In the genomic region with DNA sequence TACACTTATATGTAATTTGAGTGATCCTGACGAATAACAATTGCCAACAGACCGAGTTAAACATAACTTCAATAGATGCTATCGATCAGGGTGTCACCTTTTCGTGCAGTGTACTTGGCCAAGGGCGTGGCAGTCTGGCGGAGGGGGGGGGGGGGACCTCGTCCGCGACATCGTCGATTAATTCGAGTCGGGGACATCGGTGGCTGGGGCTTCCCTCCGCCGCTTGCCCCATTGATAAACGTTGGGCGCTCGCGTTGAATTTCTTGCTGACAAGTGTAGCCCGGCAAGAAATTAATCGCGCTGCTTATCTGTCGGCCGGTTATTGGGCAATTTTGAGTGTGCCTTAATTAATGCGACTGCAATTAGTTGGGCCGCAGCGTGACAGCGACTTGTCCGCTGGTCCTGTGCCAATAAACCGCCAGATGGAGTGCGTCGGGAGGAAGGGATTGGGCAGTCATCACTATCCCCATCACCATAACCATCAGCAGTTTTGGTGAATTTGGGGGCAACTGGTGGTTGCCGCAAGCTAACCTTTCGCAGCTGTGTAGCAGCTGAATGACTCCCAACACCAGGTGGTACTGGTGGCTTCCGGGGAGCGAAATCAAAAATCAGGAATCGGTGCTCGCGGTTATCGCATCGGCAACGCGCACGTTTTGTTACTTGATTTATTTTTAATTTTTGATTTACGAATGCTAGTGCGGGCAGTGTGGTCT, we compare ENCODE assay signal across 2 fruit fly cellular contexts.
TF ChIP-seq lines count a peak whose summit lies in the region.

No protein-coding gene starts in this region.

TF ChIP-seq in whole organism, embryonic, 481 proteins besides CTCF, POLR2A, EP300 and RAD21 (continued from another document):
- TF ChIP-seq CG18476 (GFP tag; optimal IDR thresholded peaks at IDR 0.05; lab: Kevin White, UChicago) (no peak), CG6683 (GFP tag; optimal IDR thresholded peaks at IDR 0.05; lab: Kevin White, UChicago) (no peak), CG14014 (GFP tag; IDR thresholded peaks at IDR 0.05; lab: Robert Waterston, UW) (0 out of 2 replicates have a peak, but pooled peaks have one; percentile 9), slbo (GFP tag; IDR thresholded peaks at IDR 0.05; lab: Robert Waterston, UW) (peak; percentile 36; the same call in 1 of the 2 replicates), Hr39 (optimal IDR thresholded peaks at IDR 0.05; lab: Kevin White, UChicago) (peak; percentile 79), knrl (GFP tag; IDR thresholded peaks at IDR 0.05; lab: Robert Waterston, UW; ENCODE audit: partially characterized antibody) (0 out of 3 replicates have a peak, but pooled peaks have one; percentile 30), CG7839 (tag; optimal IDR thresholded peaks at IDR 0.05; lab: Kevin White, UChicago) (peak; percentile 10), ftz-f1 (GFP tag; optimal IDR thresholded peaks at IDR 0.05; lab: Kevin White, UChicago) (peak; percentile 65), kah (GFP tag; optimal IDR thresholded peaks at IDR 0.05; lab: Kevin White, UChicago) (peak; percentile 66), CG3847 (GFP tag; IDR thresholded peaks at IDR 0.05; lab: Robert Waterston, UW) (no peak), CG7786 (GFP tag; optimal IDR thresholded peaks at IDR 0.05; lab: Kevin White, UChicago) (no peak), wdn (GFP tag; IDR thresholded peaks at IDR 0.05; lab: Robert Waterston, UW) (no peak), Atf6 (GFP tag; IDR thresholded peaks at IDR 0.05; lab: Robert Waterston, UW) (peak; percentile 53; the same call in 1 of the 2 replicates), otp (GFP tag; IDR thresholded peaks at IDR 0.05; lab: Robert Waterston, UW) (no peak), lmd (GFP tag; IDR thresholded peaks at IDR 0.05; lab: Robert Waterston, UW) (peak; percentile 12; the same call in 1 of the 2 replicates), CG2889 (GFP tag; IDR thresholded peaks at IDR 0.05; lab: Robert Waterston, UW) (peak; percentile 77), Xbp1 (GFP tag; optimal IDR thresholded peaks at IDR 0.05; lab: Kevin White, UChicago) (peak; percentile 11), chinmo (GFP tag; IDR thresholded peaks at IDR 0.05; lab: Robert Waterston, UW; ENCODE audit: partially characterized antibody) (0 out of 4 replicates have a peak, but pooled peaks have one; percentile 8), CG10147 (GFP tag; optimal IDR thresholded peaks at IDR 0.05; lab: Kevin White, UChicago) (no peak), exex (tag; optimal IDR thresholded peaks at IDR 0.05; lab: Kevin White, UChicago) (peak; percentile 60), CG12659 (GFP tag; optimal IDR thresholded peaks at IDR 0.05; lab: Kevin White, UChicago) (peak; percentile 19), CG11560 (tag; IDR thresholded peaks at IDR 0.05; lab: Robert Waterston, UW) (no peak), Tbp (GFP tag; optimal IDR thresholded peaks at IDR 0.05; lab: Kevin White, UChicago) (no peak), CG15073 (GFP tag; optimal IDR thresholded peaks at IDR 0.05; lab: Kevin White, UChicago) (no peak), ttk (GFP tag; IDR thresholded peaks at IDR 0.05; lab: Robert Waterston, UW) (no peak), Dll (GFP tag; IDR thresholded peaks at IDR 0.05; lab: Robert Waterston, UW; ENCODE audit: partially characterized antibody) (0 out of 4 replicates have a peak, but pooled peaks have one; percentile 11)

TF ChIP-seq in whole organism, prepupa, 60 proteins besides CTCF, POLR2A, EP300 and RAD21 (continued from another document):
- TF ChIP-seq Eip93F (GFP tag; optimal IDR thresholded peaks at IDR 0.05; lab: Kevin White, UChicago) (no peak), achi (GFP tag; optimal IDR thresholded peaks at IDR 0.05; lab: Kevin White, UChicago) (no peak), svp (GFP tag; lab: Kevin White, UChicago) (peak; percentile 84), Smox (GFP tag; optimal IDR thresholded peaks at IDR 0.05; lab: Kevin White, UChicago) (no peak), CG3919 (GFP tag; optimal IDR thresholded peaks at IDR 0.05; lab: Kevin White, UChicago) (no peak), topi (GFP tag; optimal IDR thresholded peaks at IDR 0.05; lab: Kevin White, UChicago) (no peak), ss (GFP tag; optimal IDR thresholded peaks at IDR 0.05; lab: Kevin White, UChicago) (no peak), Sox102F (GFP tag; optimal IDR thresholded peaks at IDR 0.05; lab: Kevin White, UChicago) (no peak), CG16779 (tag; optimal IDR thresholded peaks at IDR 0.05; lab: Kevin White, UChicago) (no peak), Eip75B (GFP tag; optimal IDR thresholded peaks at IDR 0.05; lab: Kevin White, UChicago) (no peak), Ets96B (tag; optimal IDR thresholded peaks at IDR 0.05; lab: Kevin White, UChicago) (no peak), dac (GFP tag; optimal IDR thresholded peaks at IDR 0.05; lab: Kevin White, UChicago) (peak; percentile 30), lz (GFP tag; optimal IDR thresholded peaks at IDR 0.05; lab: Kevin White, UChicago) (peak; percentile 23), Hr4 (GFP tag; optimal IDR thresholded peaks at IDR 0.05; lab: Kevin White, UChicago) (no peak), CG11902 (GFP tag; optimal IDR thresholded peaks at IDR 0.05; lab: Kevin White, UChicago) (no peak), CG8119 (GFP tag; IDR thresholded peaks at IDR 0.05; lab: Robert Waterston, UW) (peak; percentile 30; the same call in 1 of the 3 replicates), CG6276 (GFP tag; optimal IDR thresholded peaks at IDR 0.05; lab: Kevin White, UChicago) (no peak), CG15336 (GFP tag; IDR thresholded peaks at IDR 0.05; lab: Robert Waterston, UW) (peak; percentile 50)
